Worm (Caenorhabditis elegans): Measurements from ENCODE around the gene let-2.

ce11 chrX:16346212-16346883, 42.8 kb downstream of the let-2 start:
- TF ChIP-seq aly-1 (tag; optimal IDR thresholded peaks at IDR 0.05) (no peak), ama-1 (optimal IDR thresholded peaks at IDR 0.05) (no peak), tbx-11 (GFP tag; IDR thresholded peaks at IDR 0.05) (no peak), F13C5.2 (tag; optimal IDR thresholded peaks at IDR 0.05) (no peak), scrt-1 (GFP tag; IDR thresholded peaks at IDR 0.05) (no peak), ets-7 (tag; optimal IDR thresholded peaks at IDR 0.05) (no peak), B0310.2 (tag; optimal IDR thresholded peaks at IDR 0.05) (no peak)
